Fruit fly (Drosophila melanogaster) Kc167 (cell line): Measurements from ENCODE around the gene CG4080.

Experiments used
- Myc ChIP-seq: fragments of >200 bp; optimal IDR thresholded peaks from 2 replicates; lab custom pipeline; 2017; ENCODE audit warnings: missing external identifiers
- Sin3A ChIP-seq: fragments of >200 bp; optimal IDR thresholded peaks from 2 replicates; lab custom pipeline; 2018; ENCODE audit warnings: missing external identifiers
- h ChIP-seq: fragments of >200 bp; optimal IDR thresholded peaks from 3 replicates; lab custom pipeline; 2018; ENCODE audit warnings: missing external identifiers
- insv ChIP-seq: fragments of >200 bp; optimal IDR thresholded peaks from 3 replicates; lab custom pipeline; 2018; ENCODE audit warnings: missing external identifiers
- psq ChIP-seq: fragments of >200 bp; optimal IDR thresholded peaks from 2 replicates; lab custom pipeline; 2017; ENCODE audit warnings: missing external identifiers
- ttk ChIP-seq: sonication (Bioruptor generic); optimal IDR thresholded peaks from 2 replicates; lab custom pipeline; 2017; ENCODE audit warnings: missing external identifiers

- TF ChIP-seq ttk (lab: Kevin White, UChicago) (no peak), Myc (lab: Kevin White, UChicago) (no peak), psq (lab: Kevin White, UChicago) (no peak), insv (lab: Kevin White, UChicago) (no peak), h (no peak), Sin3A (no peak)
Observed at dm6 chr3L:9423757-9424527, 24.9 kb upstream of the CG4080 start.
